Fruit fly (Drosophila melanogaster) whole organism, embryonic: ENCODE measurements around the gene CG11679.

Experiments used
- Abd-B ChIP-seq: fragments of 200-800 bp; sonication (Bioruptor generic); optimal IDR thresholded peaks from 2 replicates; lab custom pipeline; 2018; ENCODE audit warnings: missing biosample characterization, mild to moderate bottlenecking, missing genetic modification characterization, moderate library complexity
- Atf-2 ChIP-seq: fragments of 200-800 bp; sonication (Bioruptor generic); optimal IDR thresholded peaks from 2 replicates; lab custom pipeline; 2016; ENCODE audit warnings: missing biosample characterization, missing genetic modification characterization
- Atf6 ChIP-seq: fragments of 200-800 bp; sonication (Bioruptor generic); IDR thresholded peaks from 2 replicates; pipeline ENCODE4 v1.3.6; 2022; ENCODE audit warnings: missing biosample characterization, missing genetic modification characterization
- CG10274 ChIP-seq: fragments of 200-800 bp; sonication (Bioruptor generic); optimal IDR thresholded peaks from 3 replicates; lab custom pipeline; 2017; ENCODE audit warnings: missing biosample characterization, mild to moderate bottlenecking, missing genetic modification characterization
- CG10979 ChIP-seq: fragments of 200-800 bp; sonication (Bioruptor generic); optimal IDR thresholded peaks from 2 replicates; lab custom pipeline; 2018; ENCODE audit warnings: missing biosample characterization, mild to moderate bottlenecking, missing genetic modification characterization, moderate library complexity
- CG11247 ChIP-seq: fragments of 200-800 bp; sonication (Bioruptor generic); IDR thresholded peaks from 2 replicates; pipeline ENCODE4 v1.3.6; 2022; ENCODE audit warnings: missing biosample characterization, missing genetic modification characterization
- CG11456 ChIP-seq: fragments of 200-800 bp; sonication (Bioruptor generic); IDR thresholded peaks from 3 replicates; pipeline ENCODE4 v1.3.6; 2022; ENCODE audit warnings: missing biosample characterization, missing genetic modification characterization
- CG12071 ChIP-seq: fragments of 200-800 bp; sonication (Bioruptor generic); optimal IDR thresholded peaks from 3 replicates; lab custom pipeline; 2018; ENCODE audit warnings: missing biosample characterization, mild to moderate bottlenecking, missing genetic modification characterization
- CG12219 ChIP-seq: fragments of 200-800 bp; sonication (Bioruptor generic); optimal IDR thresholded peaks from 3 replicates; lab custom pipeline; 2018; ENCODE audit warnings: missing biosample characterization, mild to moderate bottlenecking, missing genetic modification characterization
- CG12659 ChIP-seq: fragments of 200-800 bp; sonication (Bioruptor generic); optimal IDR thresholded peaks from 3 replicates; lab custom pipeline; 2017; ENCODE audit warnings: mild to moderate bottlenecking, missing biosample characterization, missing genetic modification reagents, missing genetic modification characterization
- CG2120 ChIP-seq: fragments of 200-800 bp; sonication (Bioruptor generic); optimal IDR thresholded peaks from 3 replicates; lab custom pipeline; 2016; ENCODE audit warnings: missing biosample characterization, missing genetic modification characterization
- CG2678 ChIP-seq: fragments of 200-800 bp; sonication (Bioruptor generic); optimal IDR thresholded peaks from 3 replicates; lab custom pipeline; 2019; ENCODE audit warnings: missing biosample characterization, mild to moderate bottlenecking, missing genetic modification characterization, moderate library complexity
- CG32532 ChIP-seq: fragments of 200-800 bp; sonication (Bioruptor generic); IDR thresholded peaks from 2 replicates; pipeline ENCODE4 v1.3.6; 2022; ENCODE audit warnings: missing biosample characterization, missing genetic modification characterization
- CG33213 ChIP-seq: fragments of 200-800 bp; sonication (Bioruptor generic); optimal IDR thresholded peaks from 3 replicates; lab custom pipeline; 2016; ENCODE audit warnings: missing biosample characterization, missing genetic modification characterization
- CG33557 ChIP-seq: fragments of 200-800 bp; sonication (Bioruptor generic); optimal IDR thresholded peaks from 2 replicates; lab custom pipeline; 2019; ENCODE audit warnings: missing biosample characterization, mild to moderate bottlenecking, missing genetic modification characterization, moderate library complexity
- CG4424 ChIP-seq: fragments of 200-800 bp; sonication (Bioruptor generic); optimal IDR thresholded peaks from 3 replicates; lab custom pipeline; 2016; ENCODE audit warnings: missing biosample characterization, missing genetic modification characterization
- CG4707 ChIP-seq: fragments of 200-800 bp; sonication (Bioruptor generic); optimal IDR thresholded peaks from 2 replicates; lab custom pipeline; 2018; ENCODE audit warnings: missing biosample characterization, mild to moderate bottlenecking, missing genetic modification characterization, moderate library complexity
- CG4730 ChIP-seq: fragments of 200-800 bp; sonication (Bioruptor generic); IDR thresholded peaks from 2 replicates; pipeline ENCODE4 v1.3.6; 2022; ENCODE audit warnings: missing biosample characterization, missing genetic modification characterization
- CG4820 ChIP-seq: fragments of 200-800 bp; sonication (Bioruptor generic); optimal IDR thresholded peaks from 3 replicates; lab custom pipeline; 2016; ENCODE audit warnings: missing biosample characterization, missing genetic modification characterization
- CG6254 ChIP-seq: fragments of 200-800 bp; sonication (Bioruptor generic); optimal IDR thresholded peaks from 3 replicates; lab custom pipeline; 2017; ENCODE audit warnings: mild to moderate bottlenecking, missing biosample characterization, missing genetic modification reagents, missing genetic modification characterization
- CG8478 ChIP-seq: fragments of >200 bp; optimal IDR thresholded peaks from 2 replicates; lab custom pipeline; 2018
- CG9437 ChIP-seq: fragments of 200-800 bp; sonication (Bioruptor generic); optimal IDR thresholded peaks from 2 replicates; lab custom pipeline; 2018; ENCODE audit warnings: missing biosample characterization, mild to moderate bottlenecking, missing genetic modification characterization
- CoRest ChIP-seq: fragments of 200-800 bp; sonication (Bioruptor generic); optimal IDR thresholded peaks from 3 replicates; lab custom pipeline; 2018; ENCODE audit warnings: missing biosample characterization, mild to moderate bottlenecking, missing genetic modification characterization, moderate library complexity
- E2f1 ChIP-seq: fragments of 200-800 bp; sonication (Bioruptor generic); IDR thresholded peaks from 2 replicates; pipeline ENCODE4 v1.3.6; 2022; ENCODE audit warnings: missing biosample characterization, missing genetic modification characterization
- Fer3 ChIP-seq: fragments of 200-800 bp; sonication (Bioruptor generic); optimal IDR thresholded peaks from 2 replicates; lab custom pipeline; 2018; ENCODE audit warnings: missing biosample characterization, mild to moderate bottlenecking, missing genetic modification characterization, moderate library complexity
- GATAe ChIP-seq: fragments of 200-800 bp; sonication (Bioruptor generic); conservative IDR thresholded peaks from 2 replicates; pipeline ENCODE4 v1.3.6; 2022; ENCODE audit warnings: missing biosample characterization, missing genetic modification characterization
- Hr78 ChIP-seq, 2 experiments: fragments of 200-800 bp in 1 of 2; fragments of >200 bp in 1 of 2; sonication (Bioruptor generic) in 1 of 2; optimal IDR thresholded peaks; 2 replicates each; lab custom pipeline; 2017 to 2019; ENCODE audit warnings: missing biosample characterization in 2 of 2, missing genetic modification characterization in 2 of 2, mild to moderate bottlenecking in 1 of 2, moderate library complexity in 1 of 2
- Lpt ChIP-seq: fragments of >200 bp; optimal IDR thresholded peaks from 2 replicates; lab custom pipeline; 2018; ENCODE audit warnings: missing biosample characterization, missing genetic modification characterization
- NfI ChIP-seq: fragments of 200-800 bp; sonication (Bioruptor generic); optimal IDR thresholded peaks from 3 replicates; lab custom pipeline; 2018; ENCODE audit warnings: missing biosample characterization, mild to moderate bottlenecking, missing genetic modification characterization, moderate library complexity
- Stat92E ChIP-seq, 3 experiments: fragments of >200 bp in 2 of 3; fragments of 200-800 bp in 1 of 3; sonication (Bioruptor generic) in 1 of 3; optimal IDR thresholded peaks; 2 replicates each; lab custom pipeline; 2017 to 2019; ENCODE audit warnings: missing biosample characterization in 3 of 3, missing genetic modification characterization in 3 of 3, mild to moderate bottlenecking in 1 of 3, moderate library complexity in 1 of 3
- Trl ChIP-seq, 3 experiments: fragments of >200 bp in 2 of 3; fragments of 200-800 bp in 1 of 3; sonication (Bioruptor generic) in 1 of 3; optimal IDR thresholded peaks; 2 replicates in 1 of 3; 3 replicates in 2 of 3; lab custom pipeline; 2016 to 2017; ENCODE audit warnings: missing biosample characterization in 1 of 3, missing genetic modification characterization in 1 of 3
- amos ChIP-seq: fragments of 200-800 bp; sonication (Bioruptor generic); IDR thresholded peaks from 2 replicates; pipeline ENCODE4 v1.3.6; 2022; ENCODE audit warnings: missing biosample characterization, missing genetic modification characterization; ENCODE audit not compliant: partially characterized antibody
- ara ChIP-seq: fragments of 200-800 bp; sonication (Bioruptor generic); IDR thresholded peaks from 2 replicates; pipeline ENCODE4 v1.3.6; 2022; ENCODE audit warnings: missing biosample characterization, missing genetic modification characterization
- dysf ChIP-seq: fragments of 200-800 bp; sonication (Bioruptor generic); IDR thresholded peaks from 3 replicates; pipeline ENCODE4 v1.3.6; 2022; ENCODE audit warnings: missing biosample characterization, missing genetic modification characterization
- ewg ChIP-seq: fragments of 200-800 bp; sonication (Bioruptor generic); optimal IDR thresholded peaks from 3 replicates; lab custom pipeline; 2017; ENCODE audit warnings: mild to moderate bottlenecking, missing biosample characterization, missing genetic modification reagents, missing genetic modification characterization
- exex ChIP-seq: fragments of 200-800 bp; sonication (Bioruptor generic); optimal IDR thresholded peaks from 4 replicates; lab custom pipeline; 2018; ENCODE audit warnings: missing biosample characterization, mild to moderate bottlenecking, missing genetic modification characterization, moderate library complexity
- eyg ChIP-seq: fragments of 200-800 bp; sonication (Bioruptor generic); optimal IDR thresholded peaks from 3 replicates; lab custom pipeline; 2016; ENCODE audit warnings: missing biosample characterization, missing genetic modification characterization
- gt ChIP-seq: fragments of 200-800 bp; sonication (Bioruptor generic); IDR thresholded peaks from 2 replicates; pipeline ENCODE4 v1.3.6; 2022; ENCODE audit warnings: missing biosample characterization, missing genetic modification characterization
- jumu ChIP-seq: fragments of 200-800 bp; sonication (Bioruptor generic); optimal IDR thresholded peaks from 3 replicates; lab custom pipeline; 2016; ENCODE audit warnings: missing biosample characterization, missing genetic modification characterization
- klu ChIP-seq: fragments of 200-800 bp; sonication (Bioruptor generic); IDR thresholded peaks from 2 replicates; pipeline ENCODE4 v1.3.6; 2022; ENCODE audit warnings: missing biosample characterization, missing genetic modification characterization
- lilli ChIP-seq: fragments of 200-800 bp; sonication (Bioruptor generic); optimal IDR thresholded peaks from 3 replicates; lab custom pipeline; 2016; ENCODE audit warnings: missing biosample characterization, missing genetic modification characterization
- onecut ChIP-seq: fragments of 200-800 bp; sonication (Bioruptor generic); IDR thresholded peaks from 2 replicates; pipeline ENCODE4 v1.3.6; 2022; ENCODE audit warnings: missing biosample characterization, missing genetic modification characterization
- otp ChIP-seq: fragments of 200-800 bp; sonication (Bioruptor generic); IDR thresholded peaks from 3 replicates; pipeline ENCODE4, ENCODE4 v1.3.6; 2022; ENCODE audit warnings: missing biosample characterization, missing genetic modification characterization
- run ChIP-seq: fragments of 200-800 bp; sonication (Bioruptor generic); optimal IDR thresholded peaks from 3 replicates; lab custom pipeline; 2018; ENCODE audit warnings: missing biosample characterization, mild to moderate bottlenecking, missing genetic modification characterization
- sens ChIP-seq: fragments of 200-800 bp; sonication (Bioruptor generic); peaks from one replicate; lab custom pipeline; 2016; ENCODE audit warnings: missing biosample characterization, missing genetic modification characterization
- sr ChIP-seq: fragments of 200-800 bp; sonication (Bioruptor generic); IDR thresholded peaks from 3 replicates; pipeline ENCODE4 v1.3.6; 2022; ENCODE audit warnings: missing biosample characterization, missing genetic modification characterization
- tgo ChIP-seq: fragments of 200-800 bp; sonication (Bioruptor generic); IDR thresholded peaks from 3 replicates; pipeline ENCODE4 v1.3.6; 2022; ENCODE audit warnings: missing biosample characterization, missing genetic modification characterization
- unc-4 ChIP-seq: fragments of 200-800 bp; sonication (Bioruptor generic); IDR thresholded peaks from 2 replicates; pipeline ENCODE4 v1.3.6; 2022; ENCODE audit warnings: missing biosample characterization, missing genetic modification characterization; ENCODE audit not compliant: partially characterized antibody
- wdn ChIP-seq: fragments of 200-800 bp; sonication (Bioruptor generic); IDR thresholded peaks from 2 replicates; pipeline ENCODE4 v1.3.6; 2022; ENCODE audit warnings: missing biosample characterization, missing genetic modification characterization
- wor ChIP-seq: fragments of 200-800 bp; sonication (Bioruptor generic); IDR thresholded peaks from 2 replicates; pipeline ENCODE4 v1.3.6; 2022; ENCODE audit warnings: missing biosample characterization, missing genetic modification characterization

CG11679 gene

dm6 chrX:15709624-15709983 lies 29.1 kb downstream of the CG11679 start (continued):
- TF ChIP-seq Abd-B (GFP tag; lab: Kevin White, UChicago) = no peak
- TF ChIP-seq klu (GFP tag; lab: Robert Waterston, UW) = no peak
- TF ChIP-seq CG4424 = no peak
- TF ChIP-seq sens (GFP tag; lab: Kevin White, UChicago) = peak; percentile 68
- no peak for TF ChIP-seq jumu (GFP tag; lab: Kevin White, UChicago)
- peak; percentile 34; the same call in 1 of the 2 replicates for TF ChIP-seq CG32532 (GFP tag; lab: Robert Waterston, UW)
- TF ChIP-seq CG10979 = peak; percentile 1
- no peak for TF ChIP-seq run (tag; lab: Kevin White, UChicago)
- peak; percentile 12 for TF ChIP-seq CG10274 (GFP tag; lab: Kevin White, UChicago)
- no peak for TF ChIP-seq CoRest
- peak; percentile 8 for TF ChIP-seq CG2120
- no peak for TF ChIP-seq NfI (GFP tag; lab: Kevin White, UChicago)
- no peak for TF ChIP-seq CG9437 (GFP tag; lab: Kevin White, UChicago)
- no peak for TF ChIP-seq eyg (GFP tag; lab: Kevin White, UChicago)
- no peak for TF ChIP-seq CG33213 (GFP tag; lab: Kevin White, UChicago)
- 0 out of 2 replicates have a peak, but pooled peaks have one; percentile 22 for TF ChIP-seq ara (GFP tag; lab: Robert Waterston, UW)
- no peak for TF ChIP-seq wdn (GFP tag; lab: Robert Waterston, UW)
- no peak for TF ChIP-seq exex
- TF ChIP-seq Fer3 (tag; lab: Kevin White, UChicago) = no peak
- TF ChIP-seq E2f1 (GFP tag; lab: Robert Waterston, UW) = peak; percentile 33; the same call in 1 of the 2 replicates
- TF ChIP-seq dysf (GFP tag; lab: Robert Waterston, UW) = 0 out of 3 replicates have a peak, but pooled peaks have one; percentile 10
- TF ChIP-seq Trl (optimal IDR thresholded peaks at IDR 0.05; lab: Kevin White, UChicago) = peak in 1 of 2 experiments; percentile 28
- no peak for TF ChIP-seq Trl (GFP tag; optimal IDR thresholded peaks at IDR 0.05; lab: Kevin White, UChicago)
- TF ChIP-seq onecut (GFP tag; lab: Robert Waterston, UW) = no peak
- peak; percentile 3 for TF ChIP-seq CG2678 (tag; lab: Kevin White, UChicago)
- TF ChIP-seq Hr78 (GFP tag; optimal IDR thresholded peaks at IDR 0.05; lab: Kevin White, UChicago) = no peak
- TF ChIP-seq ewg (GFP tag; lab: Kevin White, UChicago) = no peak
- TF ChIP-seq CG33557 = no peak
- TF ChIP-seq amos = no peak
- TF ChIP-seq Lpt (GFP tag; lab: Kevin White, UChicago) = no peak
- peak; percentile 2 for TF ChIP-seq CG12219
- no peak for TF ChIP-seq CG4820
- 0 out of 3 replicates have a peak, but pooled peaks have one; percentile 34 for TF ChIP-seq tgo (GFP tag; lab: Robert Waterston, UW)
- TF ChIP-seq CG11456 = peak; percentile 52; the same call in 1 of the 3 replicates
- no peak for TF ChIP-seq unc-4 (GFP tag; lab: Robert Waterston, UW)
- no peak for TF ChIP-seq wor
- no peak for TF ChIP-seq GATAe
- no peak for TF ChIP-seq CG8478
- TF ChIP-seq sr (GFP tag; lab: Robert Waterston, UW) = 0 out of 3 replicates have a peak, but pooled peaks have one; percentile 38
- TF ChIP-seq CG4707 (GFP tag; lab: Kevin White, UChicago) = peak; percentile 98
- TF ChIP-seq Atf-2 (GFP tag; lab: Kevin White, UChicago) = no peak
- TF ChIP-seq Stat92E (GFP tag; optimal IDR thresholded peaks at IDR 0.05; lab: Kevin White, UChicago) = no peak
- no peak for TF ChIP-seq Atf6
- 0 out of 2 replicates have a peak, but pooled peaks have one; percentile 5 for TF ChIP-seq CG11247 (GFP tag; lab: Robert Waterston, UW)
- TF ChIP-seq CG12659 (GFP tag; lab: Kevin White, UChicago) = no peak
- TF ChIP-seq CG6254 (GFP tag; lab: Kevin White, UChicago) = no peak
- 0 out of 3 replicates have a peak, but pooled peaks have one; percentile 12 for TF ChIP-seq otp
- no peak for TF ChIP-seq gt
- 0 out of 2 replicates have a peak, but pooled peaks have one; percentile 15 for TF ChIP-seq CG4730
- peak; percentile 9 for TF ChIP-seq lilli (GFP tag; lab: Kevin White, UChicago)
- TF ChIP-seq CG12071 = peak; percentile 15
